Worm (Caenorhabditis elegans): ENCODE measurements around the gene F27B3.8.

ce11 chrIII:6607646-6608045 lies 28.1 kb downstream of the F27B3.8 start:
- no peak for TF ChIP-seq aly-2 (tag; optimal IDR thresholded peaks at IDR 0.05)
- no peak for TF ChIP-seq nhr-11 (tag; optimal IDR thresholded peaks at IDR 0.05)
- no peak for TF ChIP-seq ceh-82 (tag; optimal IDR thresholded peaks at IDR 0.05)
- no peak for TF ChIP-seq elt-1 (tag; optimal IDR thresholded peaks at IDR 0.05)
- TF ChIP-seq ztf-4 (tag; optimal IDR thresholded peaks at IDR 0.05) = no peak
- TF ChIP-seq unc-62 (GFP tag; optimal IDR thresholded peaks at IDR 0.05) = no peak
- no peak for TF ChIP-seq fos-1 (tag; optimal IDR thresholded peaks at IDR 0.05)
- no peak for TF ChIP-seq nhr-12 (tag; optimal IDR thresholded peaks at IDR 0.05)
- TF ChIP-seq lsy-2 (tag; optimal IDR thresholded peaks at IDR 0.05) = no peak
- TF ChIP-seq lin-11 (tag; optimal IDR thresholded peaks at IDR 0.05) = no peak
- TF ChIP-seq skn-1 (tag; optimal IDR thresholded peaks at IDR 0.05) = no peak
- TF ChIP-seq alr-1 (tag; optimal IDR thresholded peaks at IDR 0.05) = no peak
- no peak for TF ChIP-seq blmp-1 (tag; optimal IDR thresholded peaks at IDR 0.05; ENCODE audit: insufficient read depth)
- TF ChIP-seq R02D3.7 (tag; optimal IDR thresholded peaks at IDR 0.05) = no peak

Measured in whole organism, L2 larva.